Worm (Caenorhabditis elegans) whole organism, L1 larva: Measurements from ENCODE around the gene T24C4.10.
A peak's percentile ranks its signal among the peaks of the same experiment; 100 is the strongest.

Experiments used
- C04F5.9 ChIP-seq: sonication (generic microtip); optimal IDR thresholded peaks from 2 replicates; lab custom pipeline; 2016; ENCODE audit warnings: missing genetic modification characterization, missing compliant biosample characterization
- blmp-1 ChIP-seq: fragments of 150-350 bp; optimal IDR thresholded peaks from 2 replicates; lab custom pipeline; 2014; ENCODE audit warnings: missing biosample characterization, missing genetic modification characterization
- lin-15B ChIP-seq: fragments of 150-350 bp; sonication (generic microtip); optimal IDR thresholded peaks from 3 replicates; lab custom pipeline; 2014; ENCODE audit warnings: missing biosample characterization, missing genetic modification characterization
- mdl-1 ChIP-seq, 2 experiments: fragments of 150-350 bp; optimal IDR thresholded peaks; 2 replicates each; lab custom pipeline; 2014 to 2017; ENCODE audit warnings: missing biosample characterization in 2 of 2, missing genetic modification characterization in 2 of 2, inconsistent platforms in 1 of 2
- nhr-11 ChIP-seq: fragments of 150-350 bp; optimal IDR thresholded peaks from 2 replicates; lab custom pipeline; 2014; ENCODE audit warnings: missing biosample characterization, missing genetic modification characterization
- unc-130 ChIP-seq: fragments of 150-350 bp; optimal IDR thresholded peaks from 2 replicates; lab custom pipeline; 2017; ENCODE audit warnings: missing biosample characterization, missing genetic modification characterization, inconsistent platforms
- ztf-11 ChIP-seq, 2 experiments: sonication (generic microtip); optimal IDR thresholded peaks; 2 replicates each; lab custom pipeline; 2016 to 2017; ENCODE audit warnings: missing genetic modification characterization in 2 of 2, missing biosample characterization in 1 of 2, missing compliant biosample characterization in 1 of 2

DNA sequence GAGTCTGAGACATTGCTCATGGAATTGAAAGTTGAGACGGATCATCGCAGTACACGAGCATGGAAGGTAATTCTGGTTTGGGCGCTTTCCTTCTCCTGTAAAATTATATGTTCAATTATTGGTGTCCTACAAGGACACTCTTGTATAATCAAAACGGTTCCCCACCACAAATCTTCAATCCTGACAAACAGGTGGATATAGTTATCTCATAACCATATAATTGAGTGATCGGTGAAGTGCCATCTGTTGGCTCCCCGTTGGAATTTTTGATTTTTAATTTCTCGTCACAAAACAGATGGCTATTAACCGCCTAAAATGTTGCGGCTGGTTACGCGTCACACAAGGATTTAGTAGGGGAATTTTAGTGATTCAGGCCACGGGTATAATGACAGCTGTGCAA lies 22.2 kb downstream of the T24C4.10 start:
- TF ChIP-seq blmp-1 (tag; lab: Kevin White, UChicago), result no peak
- no peak for TF ChIP-seq lin-15B (tag; lab: Kevin White, UChicago)
- TF ChIP-seq unc-130, result no peak
- TF ChIP-seq nhr-11 (tag; lab: Kevin White, UChicago), result no peak
- TF ChIP-seq C04F5.9, result no peak
- TF ChIP-seq ztf-11 (tag; optimal IDR thresholded peaks at IDR 0.05; lab: Kevin White, UChicago), result peak in 1 of 2 experiments; percentile 45
- no peak for TF ChIP-seq mdl-1 (tag; optimal IDR thresholded peaks at IDR 0.05; lab: Kevin White, UChicago)
